Worm (Caenorhabditis elegans): ENCODE results near the gene gmps-1.

The gmps-1 gene

DNA sequence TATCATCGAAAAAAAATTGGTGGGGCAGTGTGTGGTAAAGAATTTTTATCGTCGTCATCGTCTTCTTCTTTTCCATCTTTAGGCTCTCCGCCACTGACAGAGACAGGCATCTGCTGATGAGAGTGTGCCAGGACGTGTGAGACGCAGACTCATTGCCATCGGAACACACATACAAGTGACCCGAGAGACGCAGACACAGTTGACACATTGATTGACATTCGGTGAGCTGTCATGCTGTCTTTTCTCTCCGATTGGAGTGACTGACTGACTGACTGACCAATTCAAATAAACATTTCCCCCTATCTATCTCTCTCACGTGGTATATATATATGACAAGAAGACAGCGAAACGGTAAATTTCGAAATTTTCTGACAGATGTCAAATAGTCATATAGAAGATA, 17.4 kb downstream of the gmps-1 start:
- TF ChIP-seq nhr-42 (GFP tag; IDR thresholded peaks at IDR 0.05) (0 out of 2 replicates have a peak, but pooled peaks have one; percentile 53), hlh-30 (tag; optimal IDR thresholded peaks at IDR 0.05; ENCODE audit: insufficient read depth) (peak; percentile 94), Y5F2A.4 (GFP tag; optimal IDR thresholded peaks at IDR 0.05) (no peak), ceh-82 (tag; optimal IDR thresholded peaks at IDR 0.05) (no peak), zag-1 (tag; optimal IDR thresholded peaks at IDR 0.05) (no peak), mep-1 (tag; optimal IDR thresholded peaks at IDR 0.05) (peak; percentile 80), lin-29 (GFP tag; IDR thresholded peaks at IDR 0.05) (no peak), zfp-3 (GFP tag; conservative IDR thresholded peaks at IDR 0.05) (peak; percentile 62; the same call in 1 of the 2 replicates), fkh-10 (GFP tag; optimal IDR thresholded peaks at IDR 0.05) (no peak), daf-19 (GFP tag; conservative IDR thresholded peaks at IDR 0.05) (no peak), hif-1 (tag; optimal IDR thresholded peaks at IDR 0.05) (peak in 1 of 2 experiments; percentile 32), daf-12 (tag; optimal IDR thresholded peaks at IDR 0.05) (no peak), nhr-6 (tag; optimal IDR thresholded peaks at IDR 0.05) (peak; percentile 69), madf-5 (GFP tag; IDR thresholded peaks at IDR 0.05) (no peak), ztf-7 (tag; optimal IDR thresholded peaks at IDR 0.05) (peak; percentile 48), aly-2 (tag; optimal IDR thresholded peaks at IDR 0.05) (no peak), cey-2 (tag; optimal IDR thresholded peaks at IDR 0.05; ENCODE audit: borderline replicate concordance, insufficient read depth) (no peak), hlh-11 (tag; optimal IDR thresholded peaks at IDR 0.05) (peak; percentile 97), mes-2 (tag; optimal IDR thresholded peaks at IDR 0.05; ENCODE audit: poor library complexity, severe bottlenecking) (peak; percentile 50), ceh-32 (tag; optimal IDR thresholded peaks at IDR 0.05; ENCODE audit: poor library complexity) (no peak), T26A8.4 (GFP tag; IDR thresholded peaks at IDR 0.05) (peak; percentile 66), mxl-3 (GFP tag; optimal IDR thresholded peaks at IDR 0.05) (peak; percentile 91), lin-13 (GFP tag; optimal IDR thresholded peaks at IDR 0.05) (peak; percentile 47), F44E2.7 (GFP tag; IDR thresholded peaks at IDR 0.05) (no peak), daf-8 (GFP tag; IDR thresholded peaks at IDR 0.05) (no peak), fos-1 (tag; optimal IDR thresholded peaks at IDR 0.05) (no peak), dve-1 (tag; optimal IDR thresholded peaks at IDR 0.05; ENCODE audit: insufficient read depth) (peak; percentile 86), pha-4 (GFP tag; IDR thresholded peaks at IDR 0.05) (peak; percentile 65), pha-4 (tag; optimal IDR thresholded peaks at IDR 0.05) (peak; percentile 29), F26F4.8 (GFP tag; conservative IDR thresholded peaks at IDR 0.05) (no peak), lim-7 (GFP tag; IDR thresholded peaks at IDR 0.05) (no peak), lin-38 (GFP tag; IDR thresholded peaks at IDR 0.05) (peak; percentile 55), attf-4 (tag; optimal IDR thresholded peaks at IDR 0.05) (no peak), nhr-77 (tag; optimal IDR thresholded peaks at IDR 0.05) (no peak), Y105C5A.15 (GFP tag; IDR thresholded peaks at IDR 0.05) (0 out of 2 replicates have a peak, but pooled peaks have one; percentile 17), ces-1 (GFP tag; optimal IDR thresholded peaks at IDR 0.05) (no peak), mdt-29 (GFP tag; IDR thresholded peaks at IDR 0.05) (peak; percentile 91), php-3 (GFP tag; IDR thresholded peaks at IDR 0.05) (peak; percentile 75), mdl-1 (tag; optimal IDR thresholded peaks at IDR 0.05) (peak in 1 of 2 experiments; percentile 57), snpc-1.2 (GFP tag; IDR thresholded peaks at IDR 0.05) (no peak), sdz-12 (GFP tag; optimal IDR thresholded peaks at IDR 0.05) (no peak), ZK337.2 (GFP tag; IDR thresholded peaks at IDR 0.05) (no peak), nhr-76 (tag; optimal IDR thresholded peaks at IDR 0.05) (no peak), nhr-111 (GFP tag; optimal IDR thresholded peaks at IDR 0.05) (no peak), spr-1 (tag; optimal IDR thresholded peaks at IDR 0.05) (peak; percentile 17), ztf-11 (tag; optimal IDR thresholded peaks at IDR 0.05) (no peak), snpc-4 (tag; optimal IDR thresholded peaks at IDR 0.05) (no peak), dmd-9 (GFP tag; IDR thresholded peaks at IDR 0.05) (no peak), zip-2 (tag; optimal IDR thresholded peaks at IDR 0.05) (no peak), lin-1 (GFP tag; IDR thresholded peaks at IDR 0.05) (peak; percentile 61), ceh-20 (GFP tag; IDR thresholded peaks at IDR 0.05) (peak; percentile 96), Y75B8A.6 (GFP tag; IDR thresholded peaks at IDR 0.05) (no peak)
